Fruit fly (Drosophila melanogaster) whole organism, embryonic: Measurements from ENCODE around the gene CG11668.

ENCODE experiments used
- Adf1 ChIP-seq: fragments of 200-800 bp; sonication (Bioruptor generic); IDR thresholded peaks from 2 replicates; pipeline ENCODE4 v1.3.6; 2022; ENCODE audit warnings: missing biosample characterization, missing genetic modification characterization
- Aef1 ChIP-seq: fragments of 200-800 bp; sonication (Bioruptor generic); IDR thresholded peaks from 3 replicates; pipeline ENCODE4 v1.3.6; 2022; ENCODE audit warnings: missing biosample characterization, missing genetic modification characterization
- Atf-2 ChIP-seq: fragments of 200-800 bp; sonication (Bioruptor generic); optimal IDR thresholded peaks from 2 replicates; lab custom pipeline; 2016; ENCODE audit warnings: missing biosample characterization, missing genetic modification characterization
- Atf3 ChIP-seq: fragments of 200-800 bp; sonication (Bioruptor generic); optimal IDR thresholded peaks from 3 replicates; lab custom pipeline; 2016; ENCODE audit warnings: missing biosample characterization, missing genetic modification characterization
- B-H2 ChIP-seq: fragments of 200-800 bp; sonication (Bioruptor generic); optimal IDR thresholded peaks from 2 replicates; lab custom pipeline; 2018; ENCODE audit warnings: missing biosample characterization, mild to moderate bottlenecking, missing genetic modification characterization
- CG10267 ChIP-seq: fragments of 200-800 bp; sonication (Bioruptor generic); optimal IDR thresholded peaks from 2 replicates; lab custom pipeline; 2018; ENCODE audit warnings: missing biosample characterization, mild to moderate bottlenecking, missing genetic modification characterization, moderate library complexity
- CG10979 ChIP-seq: fragments of 200-800 bp; sonication (Bioruptor generic); optimal IDR thresholded peaks from 2 replicates; lab custom pipeline; 2018; ENCODE audit warnings: missing biosample characterization, mild to moderate bottlenecking, missing genetic modification characterization, moderate library complexity
- CG1233 ChIP-seq: fragments of 200-800 bp; sonication (Bioruptor generic); optimal IDR thresholded peaks from 4 replicates; lab custom pipeline; 2018; ENCODE audit warnings: missing biosample characterization, mild to moderate bottlenecking, missing genetic modification characterization
- CG14014 ChIP-seq: fragments of 200-800 bp; sonication (Bioruptor generic); IDR thresholded peaks from 2 replicates; pipeline ENCODE4 v1.3.6; 2022; ENCODE audit warnings: missing biosample characterization, missing genetic modification characterization
- CG15011 ChIP-seq: fragments of 200-800 bp; sonication (Bioruptor generic); optimal IDR thresholded peaks from 3 replicates; lab custom pipeline; 2018; ENCODE audit warnings: missing biosample characterization, mild to moderate bottlenecking, missing genetic modification characterization
- CG1603 ChIP-seq: fragments of 200-800 bp; sonication (Bioruptor generic); optimal IDR thresholded peaks from 2 replicates; lab custom pipeline; 2019; ENCODE audit warnings: missing biosample characterization, mild to moderate bottlenecking, missing genetic modification characterization, moderate library complexity
- CG17802 ChIP-seq: fragments of 200-800 bp; sonication (Bioruptor generic); optimal IDR thresholded peaks from 2 replicates; lab custom pipeline; 2018; ENCODE audit warnings: missing biosample characterization, mild to moderate bottlenecking, missing genetic modification characterization, moderate library complexity
- CG31388 ChIP-seq: fragments of 200-800 bp; sonication (Bioruptor generic); optimal IDR thresholded peaks from 2 replicates; lab custom pipeline; 2016; ENCODE audit warnings: missing biosample characterization, missing genetic modification characterization
- CG3838 ChIP-seq: fragments of 200-800 bp; sonication (Bioruptor generic); optimal IDR thresholded peaks from 3 replicates; lab custom pipeline; 2016; ENCODE audit warnings: missing biosample characterization, missing genetic modification characterization
- CG6683 ChIP-seq: fragments of 200-800 bp; sonication (Bioruptor generic); optimal IDR thresholded peaks from 2 replicates; lab custom pipeline; 2017; ENCODE audit warnings: missing biosample characterization, mild to moderate bottlenecking, missing genetic modification characterization, missing genetic modification reagents
- CG7987 ChIP-seq: fragments of 200-800 bp; sonication (Bioruptor generic); optimal IDR thresholded peaks from 2 replicates; lab custom pipeline; 2018; ENCODE audit warnings: missing biosample characterization, mild to moderate bottlenecking, missing genetic modification characterization, moderate library complexity
- CG8281 ChIP-seq: fragments of 200-800 bp; sonication (Bioruptor generic); optimal IDR thresholded peaks from 2 replicates; lab custom pipeline; 2018; ENCODE audit warnings: missing biosample characterization, mild to moderate bottlenecking, missing genetic modification characterization, moderate library complexity
- CG9609 ChIP-seq: fragments of 200-800 bp; sonication (Bioruptor generic); optimal IDR thresholded peaks from 3 replicates; lab custom pipeline; 2016; ENCODE audit warnings: missing biosample characterization, missing genetic modification characterization
- Chrac-16 ChIP-seq: fragments of 200-800 bp; sonication (Bioruptor generic); optimal IDR thresholded peaks from 3 replicates; lab custom pipeline; 2016; ENCODE audit warnings: missing biosample characterization, missing genetic modification characterization
- CoRest ChIP-seq: fragments of 200-800 bp; sonication (Bioruptor generic); optimal IDR thresholded peaks from 3 replicates; lab custom pipeline; 2018; ENCODE audit warnings: missing biosample characterization, mild to moderate bottlenecking, missing genetic modification characterization, moderate library complexity
- CrebB ChIP-seq: fragments of 200-800 bp; sonication (Bioruptor generic); optimal IDR thresholded peaks from 3 replicates; lab custom pipeline; 2018; ENCODE audit warnings: missing biosample characterization, mild to moderate bottlenecking, missing genetic modification characterization
- Deaf1 ChIP-seq: fragments of 200-800 bp; optimal IDR thresholded peaks from 3 replicates; lab custom pipeline; 2019; ENCODE audit warnings: missing biosample characterization, mild to moderate bottlenecking, missing genetic modification characterization, moderate library complexity
- E2f2 ChIP-seq: fragments of 200-800 bp; sonication (Bioruptor generic); IDR thresholded peaks from 2 replicates; pipeline ENCODE4 v1.3.6; 2022; ENCODE audit warnings: missing biosample characterization, missing genetic modification characterization
- Fer3 ChIP-seq: fragments of 200-800 bp; sonication (Bioruptor generic); optimal IDR thresholded peaks from 2 replicates; lab custom pipeline; 2018; ENCODE audit warnings: missing biosample characterization, mild to moderate bottlenecking, missing genetic modification characterization, moderate library complexity
- HLH4C ChIP-seq: fragments of 200-800 bp; sonication (Bioruptor generic); IDR thresholded peaks from 3 replicates; pipeline ENCODE4 v1.3.6; 2022; ENCODE audit warnings: missing biosample characterization, missing genetic modification characterization; ENCODE audit not compliant: partially characterized antibody
- Hr3 ChIP-seq: fragments of 200-800 bp; sonication (Bioruptor generic); optimal IDR thresholded peaks from 3 replicates; lab custom pipeline; 2016; ENCODE audit warnings: missing biosample characterization, missing genetic modification characterization
- Lpt ChIP-seq: fragments of >200 bp; optimal IDR thresholded peaks from 2 replicates; lab custom pipeline; 2018; ENCODE audit warnings: missing biosample characterization, missing genetic modification characterization
- Max ChIP-seq: fragments of 200-800 bp; sonication (Bioruptor generic); optimal IDR thresholded peaks from 2 replicates; lab custom pipeline; 2016; ENCODE audit warnings: missing biosample characterization, mild to moderate bottlenecking, missing genetic modification characterization
- NFAT ChIP-seq: fragments of 200-800 bp; sonication (Bioruptor generic); IDR thresholded peaks from 2 replicates; pipeline ENCODE4 v1.3.6; 2022; ENCODE audit warnings: missing biosample characterization, missing genetic modification characterization
- Sox102F ChIP-seq: fragments of 200-800 bp; sonication (Bioruptor generic); optimal IDR thresholded peaks from 2 replicates; lab custom pipeline; 2018; ENCODE audit warnings: missing biosample characterization, mild to moderate bottlenecking, missing genetic modification characterization, moderate library complexity
- Sry-δ ChIP-seq: fragments of 200-800 bp; sonication (Bioruptor generic); optimal IDR thresholded peaks from 2 replicates; lab custom pipeline; 2016; ENCODE audit warnings: missing biosample characterization, missing genetic modification characterization
- Ssrp ChIP-seq: fragments of 200-800 bp; sonication (Bioruptor generic); optimal IDR thresholded peaks from 2 replicates; lab custom pipeline; 2018; ENCODE audit warnings: missing biosample characterization, mild to moderate bottlenecking, missing genetic modification characterization, moderate library complexity
- ap ChIP-seq: fragments of 200-800 bp; sonication (Bioruptor generic); IDR thresholded peaks from 2 replicates; pipeline ENCODE4 v1.3.6; 2022; ENCODE audit warnings: missing biosample characterization, missing genetic modification characterization
- ara ChIP-seq: fragments of 200-800 bp; sonication (Bioruptor generic); IDR thresholded peaks from 2 replicates; pipeline ENCODE4 v1.3.6; 2022; ENCODE audit warnings: missing biosample characterization, missing genetic modification characterization
- ase ChIP-seq: fragments of 200-800 bp; sonication (Bioruptor generic); IDR thresholded peaks from 3 replicates; pipeline ENCODE4 v1.3.6; 2022; ENCODE audit warnings: missing biosample characterization, missing genetic modification characterization
- caup ChIP-seq: fragments of 200-800 bp; sonication (Bioruptor generic); optimal IDR thresholded peaks from 3 replicates; lab custom pipeline; 2017; ENCODE audit warnings: missing biosample characterization, mild to moderate bottlenecking, missing genetic modification characterization, moderate library complexity; ENCODE audit not compliant: severe bottlenecking
- chinmo ChIP-seq: fragments of 200-800 bp; sonication (Bioruptor generic); IDR thresholded peaks from 4 replicates; pipeline ENCODE4 v1.3.6; 2022; ENCODE audit warnings: missing biosample characterization, missing genetic modification characterization; ENCODE audit not compliant: partially characterized antibody
- ci ChIP-seq: fragments of 200-800 bp; sonication (Bioruptor generic); IDR thresholded peaks from 3 replicates; pipeline ENCODE4 v1.3.6; 2022; ENCODE audit warnings: missing biosample characterization, missing genetic modification characterization
- dan ChIP-seq: fragments of 200-800 bp; sonication (Bioruptor generic); IDR thresholded peaks from 2 replicates; pipeline ENCODE4 v1.3.6; 2022; ENCODE audit warnings: missing biosample characterization, missing genetic modification characterization
- fd96Cb ChIP-seq: fragments of 200-800 bp; sonication (Bioruptor generic); optimal IDR thresholded peaks from 2 replicates; lab custom pipeline; 2018; ENCODE audit warnings: missing biosample characterization, mild to moderate bottlenecking, missing genetic modification characterization, moderate library complexity
- gro ChIP-seq: fragments of 200-800 bp; sonication (Bioruptor generic); optimal IDR thresholded peaks from 2 replicates; lab custom pipeline; 2016; ENCODE audit warnings: missing biosample characterization, missing genetic modification characterization
- knrl ChIP-seq: fragments of 200-800 bp; sonication (Bioruptor generic); IDR thresholded peaks from 3 replicates; pipeline ENCODE4 v1.3.6; 2022; ENCODE audit warnings: missing biosample characterization, missing genetic modification characterization; ENCODE audit not compliant: partially characterized antibody
- nerfin-1 ChIP-seq: fragments of 200-800 bp; sonication (Bioruptor generic); optimal IDR thresholded peaks from 3 replicates; lab custom pipeline; 2019; ENCODE audit warnings: missing biosample characterization, mild to moderate bottlenecking, missing genetic modification characterization, moderate library complexity
- peb ChIP-seq: fragments of 200-800 bp; sonication (Bioruptor generic); IDR thresholded peaks from 2 replicates; pipeline ENCODE4 v1.3.6; 2022; ENCODE audit warnings: missing biosample characterization, missing genetic modification characterization
- pfk ChIP-seq: fragments of 200-800 bp; sonication (Bioruptor generic); optimal IDR thresholded peaks from 2 replicates; lab custom pipeline; 2018; ENCODE audit warnings: missing biosample characterization, mild to moderate bottlenecking, missing genetic modification characterization, moderate library complexity
- sna ChIP-seq: fragments of 200-800 bp; sonication (Bioruptor generic); IDR thresholded peaks from 2 replicates; pipeline ENCODE4 v1.3.6; 2022; ENCODE audit warnings: missing biosample characterization, missing genetic modification characterization; ENCODE audit not compliant: partially characterized antibody
- ttk ChIP-seq: fragments of 200-800 bp; sonication (Bioruptor generic); IDR thresholded peaks from 2 replicates; pipeline ENCODE4 v2.1.2; 2022; ENCODE audit warnings: missing biosample characterization, missing genetic modification characterization
- zfh1 ChIP-seq: fragments of 200-800 bp; sonication (Bioruptor generic); IDR thresholded peaks from 3 replicates; pipeline ENCODE4 v1.3.6; 2022; ENCODE audit warnings: missing biosample characterization, missing genetic modification characterization

CG11668 gene

dm6 chr3R:13063746-13064592, 25.8 kb downstream of the CG11668 start (continued):
- TF ChIP-seq Adf1 (GFP tag; lab: Robert Waterston, UW) (peak; percentile 60), sna (GFP tag; lab: Robert Waterston, UW) (0 out of 2 replicates have a peak, but pooled peaks have one; percentile 52), chinmo (GFP tag; lab: Robert Waterston, UW) (0 out of 4 replicates have a peak, but pooled peaks have one; percentile 71), B-H2 (GFP tag; lab: Kevin White, UChicago) (no peak), HLH4C (GFP tag; lab: Robert Waterston, UW) (peak; percentile 35; the same call in 2 of the 3 replicates), knrl (peak; percentile 43; the same call in 2 of the 3 replicates), Sox102F (no peak), ap (no peak), fd96Cb (no peak), CG14014 (GFP tag; lab: Robert Waterston, UW) (no peak), Chrac-16 (no peak), CrebB (tag; lab: Kevin White, UChicago) (peak; percentile 39), ci (0 out of 3 replicates have a peak, but pooled peaks have one; percentile 42), Max (GFP tag; lab: Kevin White, UChicago) (no peak), Sry-δ (GFP tag; lab: Kevin White, UChicago) (peak; percentile 3), pfk (GFP tag; lab: Kevin White, UChicago) (no peak), zfh1 (0 out of 3 replicates have a peak, but pooled peaks have one; percentile 33), caup (GFP tag; lab: Kevin White, UChicago) (peak; percentile 12), CG31388 (GFP tag; lab: Kevin White, UChicago) (no peak), Deaf1 (peak; percentile 49), E2f2 (GFP tag; lab: Robert Waterston, UW) (no peak), Hr3 (GFP tag; lab: Kevin White, UChicago) (no peak), Atf-2 (GFP tag; lab: Kevin White, UChicago) (no peak), Lpt (GFP tag; lab: Kevin White, UChicago) (no peak), Aef1 (peak; percentile 95), ase (GFP tag; lab: Robert Waterston, UW) (no peak), CG7987 (peak; percentile 20), Ssrp (no peak), Atf3 (GFP tag; lab: Kevin White, UChicago) (no peak), dan (no peak), ttk (GFP tag; lab: Robert Waterston, UW) (peak; percentile 85), CG10267 (tag; lab: Kevin White, UChicago) (no peak), CG1603 (tag; lab: Kevin White, UChicago) (no peak), CG3838 (no peak), nerfin-1 (peak; percentile 48), CG8281 (tag; lab: Kevin White, UChicago) (no peak), CG1233 (GFP tag; lab: Kevin White, UChicago) (peak; percentile 1), CG6683 (GFP tag; lab: Kevin White, UChicago) (no peak), ara (no peak), CG9609 (GFP tag; lab: Kevin White, UChicago) (no peak), Fer3 (tag; lab: Kevin White, UChicago) (no peak), CG15011 (GFP tag; lab: Kevin White, UChicago) (no peak), CoRest (tag; lab: Kevin White, UChicago) (peak; percentile 83), NFAT (GFP tag; lab: Robert Waterston, UW) (no peak), gro (GFP tag; lab: Kevin White, UChicago) (peak; percentile 17), CG10979 (tag; lab: Kevin White, UChicago) (peak; percentile 26), peb (0 out of 2 replicates have a peak, but pooled peaks have one; percentile 29), CG17802 (tag; lab: Kevin White, UChicago) (no peak)
